Fruit fly (Drosophila melanogaster): Measurements from ENCODE around the gene ergic53.

ergic53 gene

dm6 chr3L:8547104-8547523 is 12.3 kb downstream of the ergic53 start (continued):
- no peak for TF ChIP-seq Ets21C (GFP tag; optimal IDR thresholded peaks at IDR 0.05)
- TF ChIP-seq OdsH (GFP tag; optimal IDR thresholded peaks at IDR 0.05): peak; percentile 66
- peak; percentile 36 for TF ChIP-seq CG11762 (GFP tag; optimal IDR thresholded peaks at IDR 0.05; ENCODE audit: insufficient read depth)
- TF ChIP-seq CG6276 (GFP tag; optimal IDR thresholded peaks at IDR 0.05): peak; percentile 43
- peak; percentile 53 for TF ChIP-seq CG3919 (GFP tag; optimal IDR thresholded peaks at IDR 0.05)
- no peak for TF ChIP-seq CG11902 (GFP tag; optimal IDR thresholded peaks at IDR 0.05)
- TF ChIP-seq Smox (GFP tag; optimal IDR thresholded peaks at IDR 0.05): no peak
- TF ChIP-seq Blimp-1 (GFP tag; optimal IDR thresholded peaks at IDR 0.05): no peak

dm6 chr3L:8549183-8549890 is 14.6 kb downstream of the ergic53 start:
- TF ChIP-seq CG6163 (GFP tag; IDR thresholded peaks at IDR 0.05) (peak; percentile 75), CG6808 (GFP tag; optimal IDR thresholded peaks at IDR 0.05) (peak; percentile 63), CG10631 (GFP tag; optimal IDR thresholded peaks at IDR 0.05) (peak; percentile 45), CG8119 (GFP tag; IDR thresholded peaks at IDR 0.05) (peak; percentile 43; the same call in 1 of the 3 replicates), CG31627 (GFP tag; optimal IDR thresholded peaks at IDR 0.05) (no peak), CG6792 (GFP tag; optimal IDR thresholded peaks at IDR 0.05) (peak; percentile 22), Sox102F (GFP tag; optimal IDR thresholded peaks at IDR 0.05) (no peak), esn (GFP tag; optimal IDR thresholded peaks at IDR 0.05) (peak; percentile 26), CG8632 (GFP tag; optimal IDR thresholded peaks at IDR 0.05) (no peak), fd85E (GFP tag; optimal IDR thresholded peaks at IDR 0.05) (no peak), net (GFP tag; optimal IDR thresholded peaks at IDR 0.05) (peak; percentile 45), Met (GFP tag; optimal IDR thresholded peaks at IDR 0.05) (peak; percentile 16), Smox (GFP tag; optimal IDR thresholded peaks at IDR 0.05) (no peak), cyc (GFP tag; optimal IDR thresholded peaks at IDR 0.05) (no peak), pdm3 (GFP tag; optimal IDR thresholded peaks at IDR 0.05) (peak; percentile 55), topi (GFP tag; optimal IDR thresholded peaks at IDR 0.05) (no peak), CG11762 (GFP tag; optimal IDR thresholded peaks at IDR 0.05; ENCODE audit: insufficient read depth) (no peak), Sox14 (GFP tag; optimal IDR thresholded peaks at IDR 0.05) (peak; percentile 47), CG15336 (GFP tag; IDR thresholded peaks at IDR 0.05) (peak; percentile 80), OdsH (GFP tag; optimal IDR thresholded peaks at IDR 0.05) (peak; percentile 38), CG32006 (GFP tag; optimal IDR thresholded peaks at IDR 0.05) (peak; percentile 58), Ets96B (tag; optimal IDR thresholded peaks at IDR 0.05) (peak; percentile 62), Hr4 (GFP tag; optimal IDR thresholded peaks at IDR 0.05) (peak; percentile 53), CG11902 (GFP tag; optimal IDR thresholded peaks at IDR 0.05) (no peak), Eip78C (GFP tag) (peak; percentile 91), acj6 (GFP tag; optimal IDR thresholded peaks at IDR 0.05) (peak; percentile 48), Sox15 (GFP tag; optimal IDR thresholded peaks at IDR 0.05) (no peak), Blimp-1 (GFP tag; optimal IDR thresholded peaks at IDR 0.05) (no peak), salr (GFP tag; optimal IDR thresholded peaks at IDR 0.05) (peak; percentile 10 to 45), CG3919 (GFP tag; optimal IDR thresholded peaks at IDR 0.05) (peak; percentile 29), dac (GFP tag; optimal IDR thresholded peaks at IDR 0.05) (peak; percentile 17), eg (GFP tag; IDR thresholded peaks at IDR 0.05) (peak; percentile 66; the same call in 2 of the 3 replicates), CG16779 (tag; optimal IDR thresholded peaks at IDR 0.05) (peak; percentile 23), Ets21C (GFP tag; optimal IDR thresholded peaks at IDR 0.05) (no peak), achi (GFP tag; optimal IDR thresholded peaks at IDR 0.05) (peak; percentile 40), CG10669 (GFP tag; optimal IDR thresholded peaks at IDR 0.05) (peak; percentile 33), dsx (GFP tag; optimal IDR thresholded peaks at IDR 0.05; ENCODE audit: poor library complexity, severe bottlenecking) (peak; percentile 42), spab (GFP tag; optimal IDR thresholded peaks at IDR 0.05) (peak; percentile 35), Gug (GFP tag; IDR thresholded peaks at IDR 0.05) (0 out of 2 replicates have a peak, but pooled peaks have one; percentile 60), CG1621 (tag; optimal IDR thresholded peaks at IDR 0.05) (peak; percentile 31), Hr39 (GFP tag; optimal IDR thresholded peaks at IDR 0.05) (no peak), CG6276 (GFP tag; optimal IDR thresholded peaks at IDR 0.05) (peak; percentile 12), svp (GFP tag) (no peak), CG34406 (GFP tag; optimal IDR thresholded peaks at IDR 0.05) (peak; percentile 20), CG8319 (GFP tag; optimal IDR thresholded peaks at IDR 0.05) (no peak), CG4318 (GFP tag; optimal IDR thresholded peaks at IDR 0.05) (no peak), fkh (GFP tag; optimal IDR thresholded peaks at IDR 0.05) (peak; percentile 38)
